Fruit fly (Drosophila melanogaster): ENCODE results near the gene CG4325.

CG4325 gene

dm6 chrX:2032160-2032801 is 11.3 kb downstream of the CG4325 start:
- peak; percentile 6 for TF ChIP-seq CG14655 (GFP tag; optimal IDR thresholded peaks at IDR 0.05)
- peak; percentile 35 for TF ChIP-seq CG8301 (tag; optimal IDR thresholded peaks at IDR 0.05)
- TF ChIP-seq CG13204 (GFP tag; optimal IDR thresholded peaks at IDR 0.05): no peak
- TF ChIP-seq Pif1A (GFP tag; optimal IDR thresholded peaks at IDR 0.05): no peak
- peak; percentile 61 for TF ChIP-seq EcR (GFP tag; optimal IDR thresholded peaks at IDR 0.05)
- no peak for TF ChIP-seq CG12605 (GFP tag; IDR thresholded peaks at IDR 0.05)

dm6 chrX:2031308-2031707 is 12.3 kb downstream of the CG4325 start:
- TF ChIP-seq CG15710 (tag; optimal IDR thresholded peaks at IDR 0.05) (no peak), D1 (tag; optimal IDR thresholded peaks at IDR 0.05) (no peak), CG34367 (tag; optimal IDR thresholded peaks at IDR 0.05) (no peak), CG8159 (tag; optimal IDR thresholded peaks at IDR 0.05) (no peak), Pif1B (GFP tag; optimal IDR thresholded peaks at IDR 0.05) (no peak), CG13204 (GFP tag; optimal IDR thresholded peaks at IDR 0.05) (peak; percentile 26), Ets98B (GFP tag; IDR thresholded peaks at IDR 0.05) (no peak)

- no peak for TF ChIP-seq D1 (tag; optimal IDR thresholded peaks at IDR 0.05)
Measured at dm6 chrX:2024819-2025218, 18.8 kb downstream of the CG4325 start.

DNA sequence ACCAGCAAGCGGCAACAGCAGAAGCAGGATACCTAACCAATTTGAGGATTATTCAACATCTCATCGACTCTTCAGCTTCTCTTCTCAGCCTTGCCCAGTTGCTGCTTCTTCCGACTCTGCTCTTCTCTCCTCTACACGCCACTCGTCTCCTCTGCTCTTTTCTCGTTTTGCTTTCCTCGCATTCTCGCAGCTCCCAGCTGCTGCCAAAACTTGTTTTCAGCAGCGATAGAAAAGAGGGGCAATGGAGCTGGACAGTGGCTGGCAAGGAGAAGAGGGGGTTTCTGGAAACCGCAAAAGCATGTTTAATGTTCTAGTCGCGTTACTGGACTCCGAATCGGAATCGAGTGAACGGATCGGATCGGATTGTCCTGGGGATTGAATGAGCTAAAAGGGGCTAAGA is 30.3 kb downstream of the CG4325 start:
- TF ChIP-seq CG10348 (GFP tag; IDR thresholded peaks at IDR 0.05): no peak

dm6 chrX:2012837-2013236 is 30.8 kb downstream of the CG4325 start:
- TF ChIP-seq Ets98B (GFP tag; IDR thresholded peaks at IDR 0.05) (peak; percentile 35), CG4496 (GFP tag; IDR thresholded peaks at IDR 0.05) (peak; percentile 66; the same call in 2 of the 3 replicates), CG13204 (GFP tag; optimal IDR thresholded peaks at IDR 0.05) (no peak), fd96Ca (GFP tag; IDR thresholded peaks at IDR 0.05) (no peak), Pif1A (GFP tag; optimal IDR thresholded peaks at IDR 0.05) (no peak), EcR (GFP tag; optimal IDR thresholded peaks at IDR 0.05) (no peak), Pif1B (GFP tag; optimal IDR thresholded peaks at IDR 0.05) (peak; percentile 60), CG8159 (tag; optimal IDR thresholded peaks at IDR 0.05) (peak; percentile 61), CG17806 (tag; optimal IDR thresholded peaks at IDR 0.05) (no peak), rn (GFP tag; IDR thresholded peaks at IDR 0.05) (no peak), Snoo (tag; optimal IDR thresholded peaks at IDR 0.05) (peak; percentile 77), gl (tag; optimal IDR thresholded peaks at IDR 0.05) (peak; percentile 28), CG10348 (GFP tag; IDR thresholded peaks at IDR 0.05) (no peak), CG15710 (tag; optimal IDR thresholded peaks at IDR 0.05) (peak; percentile 55), CG34367 (tag; optimal IDR thresholded peaks at IDR 0.05) (peak; percentile 38), D1 (tag; optimal IDR thresholded peaks at IDR 0.05) (no peak), CG9948 (tag; optimal IDR thresholded peaks at IDR 0.05) (no peak), CG32121 (GFP tag; IDR thresholded peaks at IDR 0.05) (peak; percentile 19; the same call in 1 of the 2 replicates)

dm6 chrX:2012121-2012452 is 31.5 kb downstream of the CG4325 start:
- TF ChIP-seq CG9948 (tag; optimal IDR thresholded peaks at IDR 0.05) (no peak), CG10348 (GFP tag; IDR thresholded peaks at IDR 0.05) (no peak), rn (GFP tag; IDR thresholded peaks at IDR 0.05) (no peak), Ets98B (GFP tag; IDR thresholded peaks at IDR 0.05) (peak; percentile 8; the same call in 1 of the 2 replicates), CG4496 (GFP tag; IDR thresholded peaks at IDR 0.05) (peak; percentile 52; the same call in 2 of the 3 replicates), gl (tag; optimal IDR thresholded peaks at IDR 0.05) (no peak), CG12605 (GFP tag; IDR thresholded peaks at IDR 0.05) (peak; percentile 22; the same call in 1 of the 2 replicates), CG8159 (tag; optimal IDR thresholded peaks at IDR 0.05) (no peak), CG13204 (GFP tag; optimal IDR thresholded peaks at IDR 0.05) (no peak)

DNA sequence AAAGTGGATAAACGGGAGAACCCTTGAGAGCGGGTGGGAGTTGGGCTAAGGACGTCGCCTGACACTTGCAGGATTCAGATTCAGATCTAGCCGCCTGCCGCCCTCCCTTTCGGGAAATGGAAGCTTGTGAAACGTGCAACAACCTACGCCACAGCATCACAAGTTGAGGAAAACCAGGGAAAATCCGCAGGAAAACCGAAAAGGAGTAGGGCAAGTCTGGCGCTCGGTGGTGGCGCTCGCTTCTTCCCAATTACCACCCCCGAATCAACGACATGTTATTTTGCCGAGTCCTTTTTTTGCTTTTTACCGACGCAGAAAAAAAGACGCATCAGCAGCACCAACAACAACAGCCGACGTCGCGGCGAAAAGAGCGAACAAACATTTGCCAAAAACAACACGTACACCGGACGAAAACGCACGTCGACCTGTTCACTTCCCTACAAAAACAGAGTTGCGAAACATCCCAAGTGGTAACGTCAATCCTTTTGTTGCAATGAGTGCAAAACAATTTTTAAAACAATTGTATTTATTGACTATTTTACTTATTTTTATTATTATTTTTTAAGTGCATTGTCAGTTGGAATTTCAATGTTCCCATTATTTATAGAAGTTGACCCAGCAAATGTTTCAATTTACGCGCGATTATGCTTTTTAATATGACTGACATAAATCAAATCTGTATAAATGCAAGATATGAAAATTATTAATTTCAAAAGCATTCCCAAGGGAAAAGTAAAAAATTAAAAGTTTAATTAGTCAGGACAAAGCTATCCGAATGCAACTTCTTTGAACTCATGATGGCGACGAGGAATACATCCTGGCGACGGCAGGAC is 32.1 kb downstream of the CG4325 start:
- TF ChIP-seq CG13204 (GFP tag; optimal IDR thresholded peaks at IDR 0.05) (no peak), D1 (tag; optimal IDR thresholded peaks at IDR 0.05) (no peak), CG10348 (GFP tag; IDR thresholded peaks at IDR 0.05) (no peak), CG17806 (tag; optimal IDR thresholded peaks at IDR 0.05) (peak; percentile 48), CG9948 (tag; optimal IDR thresholded peaks at IDR 0.05) (peak; percentile 27), CG4496 (GFP tag; IDR thresholded peaks at IDR 0.05) (peak; percentile 63), CG32121 (GFP tag; IDR thresholded peaks at IDR 0.05) (0 out of 2 replicates have a peak, but pooled peaks have one; percentile 15), Pif1A (GFP tag; optimal IDR thresholded peaks at IDR 0.05) (peak; percentile 56), Pif1B (GFP tag; optimal IDR thresholded peaks at IDR 0.05) (peak; percentile 59), CG8301 (tag; optimal IDR thresholded peaks at IDR 0.05) (peak; percentile 37), rn (GFP tag; IDR thresholded peaks at IDR 0.05) (0 out of 2 replicates have a peak, but pooled peaks have one; percentile 26), EcR (GFP tag; optimal IDR thresholded peaks at IDR 0.05) (no peak), gl (tag; optimal IDR thresholded peaks at IDR 0.05) (no peak), fd96Ca (GFP tag; IDR thresholded peaks at IDR 0.05) (peak; percentile 63; the same call in 2 of the 3 replicates), CG34367 (tag; optimal IDR thresholded peaks at IDR 0.05) (peak; percentile 22), CG14655 (GFP tag; optimal IDR thresholded peaks at IDR 0.05) (peak; percentile 73), Ets98B (GFP tag; IDR thresholded peaks at IDR 0.05) (peak; percentile 39), CG15710 (tag; optimal IDR thresholded peaks at IDR 0.05) (peak; percentile 45), Snoo (tag; optimal IDR thresholded peaks at IDR 0.05) (no peak), CG12605 (GFP tag; IDR thresholded peaks at IDR 0.05) (no peak), CG8159 (tag; optimal IDR thresholded peaks at IDR 0.05) (peak; percentile 50)

All from whole organism, pupa.